Worm (Caenorhabditis elegans) whole organism, midembryonic: ENCODE measurements around the gene H06H21.8.

Experiments used
- cog-1 ChIP-seq: sonication (generic microtip); optimal IDR thresholded peaks from 2 replicates; lab custom pipeline; 2016; ENCODE audit warnings: missing genetic modification characterization, missing compliant biosample characterization
- klf-2 ChIP-seq: fragments of 200-800 bp; sonication (Bioruptor generic); conservative IDR thresholded peaks from 2 replicates; pipeline ENCODE4 v1.3.6; 2022; ENCODE audit warnings: missing genetic modification reagents, missing genetic modification characterization, missing compliant biosample characterization
- tab-1 ChIP-seq: fragments of 200-800 bp; sonication (Bioruptor generic); IDR thresholded peaks from 2 replicates; pipeline ENCODE4 v1.3.6; 2022; ENCODE audit warnings: missing genetic modification characterization, missing compliant biosample characterization
- ztf-23 ChIP-seq: fragments of 200-800 bp; sonication (Bioruptor generic); IDR thresholded peaks from 2 replicates; pipeline ENCODE4 v1.3.6; 2022; ENCODE audit warnings: missing genetic modification reagents, missing genetic modification characterization, missing compliant biosample characterization
- ztf-29 ChIP-seq: fragments of 200-800 bp; sonication (Bioruptor generic); IDR thresholded peaks from 2 replicates; pipeline ENCODE4 v1.3.6; 2022; ENCODE audit warnings: missing genetic modification reagents, missing genetic modification characterization, missing compliant biosample characterization

DNA sequence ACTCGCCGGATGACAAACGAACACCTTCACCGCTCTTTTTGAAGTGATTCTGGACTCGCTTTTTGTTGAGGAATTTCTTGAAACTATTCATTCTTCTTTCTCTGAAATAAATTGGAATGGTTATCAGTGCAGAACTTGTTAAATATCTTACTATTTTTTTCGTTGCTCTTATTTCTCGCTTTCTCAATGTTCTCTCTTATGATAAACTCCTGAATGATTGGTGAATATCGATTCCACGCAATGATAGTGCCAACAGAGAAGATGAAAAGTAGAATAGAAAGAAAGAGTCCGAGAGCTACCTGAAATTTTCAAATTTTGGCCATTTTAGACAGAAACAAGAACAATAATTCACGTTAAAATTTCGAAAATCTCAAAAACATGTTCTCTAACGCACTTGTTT lies 11.5 kb downstream of the H06H21.8 start, which contains the start of gene ubxn-6:
- TF ChIP-seq ztf-29 (no peak), cog-1 (tag; lab: Kevin White, UChicago) (no peak), ztf-23 (no peak), klf-2 (GFP tag; lab: Robert Waterston, UW) (no peak), tab-1 (GFP tag; lab: Robert Waterston, UW) (no peak)
